Worm (Caenorhabditis elegans): ENCODE data around the gene K08H2.2.

K08H2.2 gene

ce11 chrX:13262195-13262594, 27.4 kb upstream of the K08H2.2 start, which contains the start of gene K09A11.1:
Gene K09A11.1 (plus strand): TSS chrX:13262495.
- TF ChIP-seq bed-2 (GFP tag; IDR thresholded peaks at IDR 0.05) (no peak), ceh-27 (GFP tag; optimal IDR thresholded peaks at IDR 0.05) (no peak), F49E8.2 (tag; optimal IDR thresholded peaks at IDR 0.05; ENCODE audit: insufficient read depth) (no peak), D2030.7 (GFP tag; IDR thresholded peaks at IDR 0.05) (no peak), repo-1 (tag; optimal IDR thresholded peaks at IDR 0.05) (no peak), fkh-3 (tag; optimal IDR thresholded peaks at IDR 0.05) (no peak), ZK185.1 (tag; optimal IDR thresholded peaks at IDR 0.05; ENCODE audit: poor library complexity, severe bottlenecking) (no peak), let-607 (tag; optimal IDR thresholded peaks at IDR 0.05) (no peak), ceh-91 (GFP tag; IDR thresholded peaks at IDR 0.05) (no peak), let-526 (GFP tag; IDR thresholded peaks at IDR 0.05) (no peak), lag-1 (GFP tag; IDR thresholded peaks at IDR 0.05) (no peak), aptf-2 (GFP tag; conservative IDR thresholded peaks at IDR 0.05) (no peak), lir-1 (GFP tag; conservative IDR thresholded peaks at IDR 0.05) (no peak)

- TF ChIP-seq pbrm-1 (GFP tag; IDR thresholded peaks at IDR 0.05) (peak; percentile 58; the same call in 1 of the 2 replicates), B0261.1 (tag; optimal IDR thresholded peaks at IDR 0.05) (peak; percentile 66), tbp1 (GFP tag; optimal IDR thresholded peaks at IDR 0.05) (peak; percentile 86), egl-18 (GFP tag; IDR thresholded peaks at IDR 0.05) (0 out of 2 replicates have a peak, but pooled peaks have one; percentile 16), die-1 (tag; optimal IDR thresholded peaks at IDR 0.05) (peak; percentile 74), snpc-1.3 (tag; optimal IDR thresholded peaks at IDR 0.05; ENCODE audit: insufficient read depth) (peak; percentile 27), nhr-80 (tag; optimal IDR thresholded peaks at IDR 0.05) (peak; percentile 8), madf-10 (tag; optimal IDR thresholded peaks at IDR 0.05) (peak; percentile 31), ZK185.1 (tag; optimal IDR thresholded peaks at IDR 0.05; ENCODE audit: poor library complexity, severe bottlenecking) (peak; percentile 10), snpc-1.1 (tag; optimal IDR thresholded peaks at IDR 0.05; ENCODE audit: insufficient read depth) (peak; percentile 24), B0035.1 (tag; optimal IDR thresholded peaks at IDR 0.05) (peak; percentile 5), hmg-1.2 (GFP tag; IDR thresholded peaks at IDR 0.05) (peak; percentile 38), snpc-3.4 (tag; optimal IDR thresholded peaks at IDR 0.05) (peak; percentile 37), ztf-18 (tag; optimal IDR thresholded peaks at IDR 0.05) (peak; percentile 10), dox-1 (GFP tag; IDR thresholded peaks at IDR 0.05) (0 out of 2 replicates have a peak, but pooled peaks have one; percentile 17), rec-8 (tag; optimal IDR thresholded peaks at IDR 0.05) (peak in 1 of 2 experiments; percentile 38), D2030.7 (GFP tag; IDR thresholded peaks at IDR 0.05) (0 out of 2 replicates have a peak, but pooled peaks have one; percentile 16), nhr-90 (tag; optimal IDR thresholded peaks at IDR 0.05) (peak; percentile 36), snpc-4 (GFP tag; optimal IDR thresholded peaks at IDR 0.05) (peak; percentile 68), snpc-4 (tag; optimal IDR thresholded peaks at IDR 0.05) (peak in 3 of 4 experiments; percentile 63 to 91 (median 86)), rpc-1 (optimal IDR thresholded peaks at IDR 0.05) (peak; percentile 69), rpc-1 (tag; optimal IDR thresholded peaks at IDR 0.05) (peak; percentile 84)
These were observed 26.3 kb upstream of the K08H2.2 start for ce11 chrX:13261037-13261592.

- no peak for TF ChIP-seq K11D2.4 (GFP tag; IDR thresholded peaks at IDR 0.05)
- no peak for TF ChIP-seq egl-44 (GFP tag; IDR thresholded peaks at IDR 0.05)
- no peak for TF ChIP-seq ZK185.1 (tag; optimal IDR thresholded peaks at IDR 0.05; ENCODE audit: poor library complexity, severe bottlenecking)
- TF ChIP-seq F23B12.7 (tag; optimal IDR thresholded peaks at IDR 0.05; ENCODE audit: insufficient read depth) = no peak
- no peak for TF ChIP-seq Y67H2A.10 (GFP tag; conservative IDR thresholded peaks at IDR 0.05)
- TF ChIP-seq ztf-26 (tag; optimal IDR thresholded peaks at IDR 0.05) = no peak
- TF ChIP-seq ceh-58 (GFP tag; IDR thresholded peaks at IDR 0.05) = no peak
- TF ChIP-seq F10E7.11 (tag; optimal IDR thresholded peaks at IDR 0.05) = no peak
- TF ChIP-seq D2030.7 (GFP tag; IDR thresholded peaks at IDR 0.05) = no peak
- TF ChIP-seq athp-1 (tag; optimal IDR thresholded peaks at IDR 0.05) = no peak
- no peak for TF ChIP-seq ztf-18 (tag; optimal IDR thresholded peaks at IDR 0.05)
- TF ChIP-seq snpc-1.3 (tag; optimal IDR thresholded peaks at IDR 0.05; ENCODE audit: insufficient read depth) = no peak
- TF ChIP-seq ets-4 (GFP tag; optimal IDR thresholded peaks at IDR 0.05) = peak; percentile 68
- TF ChIP-seq lir-1 (GFP tag; conservative IDR thresholded peaks at IDR 0.05) = no peak
- TF ChIP-seq ztf-22 (GFP tag; optimal IDR thresholded peaks at IDR 0.05) = peak; percentile 2
- peak; percentile 33 for TF ChIP-seq tbp1 (GFP tag; optimal IDR thresholded peaks at IDR 0.05)
- no peak for TF ChIP-seq atf-7 (tag; optimal IDR thresholded peaks at IDR 0.05)
- no peak for TF ChIP-seq B0261.1 (tag; optimal IDR thresholded peaks at IDR 0.05)
These were observed 22.8 kb upstream of the K08H2.2 start, which contains the start of gene K08H2.10 for ce11 chrX:13257577-13257976. Gene K08H2.10 (plus strand): TSS chrX:13257806.

Data from whole organism, young adult.